Fruit fly (Drosophila melanogaster) whole organism, prepupa: ENCODE measurements around the gene CG14968.

ENCODE experiments used
- Blimp-1 ChIP-seq: fragments of 200-800 bp; sonication (Bioruptor generic); optimal IDR thresholded peaks from 3 replicates; lab custom pipeline; 2017; ENCODE audit warnings: missing biosample characterization, missing genetic modification characterization, mild to moderate bottlenecking, moderate library complexity, missing genetic modification reagents
- CG10631 ChIP-seq: fragments of 200-800 bp; sonication (Bioruptor generic); optimal IDR thresholded peaks from 2 replicates; lab custom pipeline; 2016; ENCODE audit warnings: missing biosample characterization, missing genetic modification characterization
- CG10669 ChIP-seq: fragments of 200-800 bp; sonication (Bioruptor generic); optimal IDR thresholded peaks from 3 replicates; lab custom pipeline; 2018; ENCODE audit warnings: missing biosample characterization, mild to moderate bottlenecking, missing genetic modification characterization, moderate library complexity
- CG11294 ChIP-seq: fragments of 200-800 bp; sonication (Bioruptor generic); IDR thresholded peaks from 2 replicates; pipeline ENCODE4 v1.3.6; 2022; ENCODE audit warnings: missing biosample characterization, missing genetic modification characterization
- CG11902 ChIP-seq: fragments of 200-800 bp; sonication (Bioruptor generic); optimal IDR thresholded peaks from 3 replicates; lab custom pipeline; 2016; ENCODE audit warnings: missing biosample characterization, missing genetic modification characterization
- CG15336 ChIP-seq: fragments of 200-800 bp; sonication (Bioruptor generic); IDR thresholded peaks from 2 replicates; pipeline ENCODE4 v1.3.6; 2022; ENCODE audit warnings: missing biosample characterization, missing genetic modification characterization
- CG1621 ChIP-seq: fragments of 200-800 bp; sonication (Bioruptor generic); optimal IDR thresholded peaks from 3 replicates; lab custom pipeline; 2018; ENCODE audit warnings: missing biosample characterization, mild to moderate bottlenecking, missing genetic modification characterization
- CG16779 ChIP-seq: fragments of 200-800 bp; sonication (Bioruptor generic); optimal IDR thresholded peaks from 3 replicates; lab custom pipeline; 2017; ENCODE audit warnings: missing biosample characterization, mild to moderate bottlenecking, missing genetic modification characterization
- CG3032 ChIP-seq: fragments of 200-800 bp; optimal IDR thresholded peaks from 2 replicates; lab custom pipeline; 2019; ENCODE audit warnings: missing biosample characterization, mild to moderate bottlenecking, missing genetic modification characterization, moderate library complexity
- CG31627 ChIP-seq: fragments of 200-800 bp; sonication (Bioruptor generic); optimal IDR thresholded peaks from 3 replicates; lab custom pipeline; 2016; ENCODE audit warnings: missing biosample characterization, missing genetic modification characterization
- CG32006 ChIP-seq: fragments of 200-800 bp; sonication (Bioruptor generic); optimal IDR thresholded peaks from 3 replicates; lab custom pipeline; 2017; ENCODE audit warnings: missing biosample characterization, mild to moderate bottlenecking, missing genetic modification characterization
- CG34406 ChIP-seq: fragments of 200-800 bp; sonication (Bioruptor generic); optimal IDR thresholded peaks from 3 replicates; lab custom pipeline; 2016; ENCODE audit warnings: missing biosample characterization, missing genetic modification characterization
- CG4318 ChIP-seq: fragments of 200-800 bp; sonication (Bioruptor generic); optimal IDR thresholded peaks from 3 replicates; lab custom pipeline; 2017; ENCODE audit warnings: missing biosample characterization, mild to moderate bottlenecking, missing genetic modification characterization
- CG6792 ChIP-seq: fragments of 200-800 bp; sonication (Bioruptor generic); optimal IDR thresholded peaks from 3 replicates; lab custom pipeline; 2016; ENCODE audit warnings: missing biosample characterization, missing genetic modification characterization
- CG7368 ChIP-seq: fragments of 200-800 bp; sonication (Bioruptor generic); optimal IDR thresholded peaks from 3 replicates; lab custom pipeline; 2016; ENCODE audit warnings: missing biosample characterization, missing genetic modification characterization
- CG8119 ChIP-seq: fragments of 200-800 bp; sonication (Bioruptor generic); IDR thresholded peaks from 3 replicates; pipeline ENCODE4 v1.3.6; 2022; ENCODE audit warnings: missing biosample characterization, missing genetic modification characterization
- CG8319 ChIP-seq: fragments of 200-800 bp; sonication (Bioruptor generic); optimal IDR thresholded peaks from 3 replicates; lab custom pipeline; 2016; ENCODE audit warnings: missing biosample characterization, missing genetic modification characterization
- CG9139 ChIP-seq: fragments of 200-800 bp; sonication (Bioruptor generic); optimal IDR thresholded peaks from 3 replicates; lab custom pipeline; 2017; ENCODE audit warnings: missing biosample characterization, mild to moderate bottlenecking, missing genetic modification characterization
- Eip78C ChIP-seq: fragments of 200-800 bp; sonication (Bioruptor generic); peaks from one replicate; lab custom pipeline; 2016; ENCODE audit warnings: missing biosample characterization, missing genetic modification characterization
- Ets96B ChIP-seq: fragments of 200-800 bp; optimal IDR thresholded peaks from 2 replicates; lab custom pipeline; 2019; ENCODE audit warnings: missing biosample characterization, mild to moderate bottlenecking, missing genetic modification characterization, moderate library complexity
- Gug ChIP-seq: fragments of 200-800 bp; sonication (Bioruptor generic); IDR thresholded peaks from 2 replicates; pipeline ENCODE4 v1.3.6; 2022; ENCODE audit warnings: missing biosample characterization, missing genetic modification characterization
- Hr38 ChIP-seq: sonication (Bioruptor generic); optimal IDR thresholded peaks from 2 replicates; lab custom pipeline; 2016; ENCODE audit warnings: missing biosample characterization, missing genetic modification characterization
- Hr39 ChIP-seq: fragments of 200-800 bp; sonication (Bioruptor generic); optimal IDR thresholded peaks from 2 replicates; lab custom pipeline; 2016; ENCODE audit warnings: missing biosample characterization, missing genetic modification characterization
- Lpt ChIP-seq: fragments of 200-800 bp; sonication (Bioruptor generic); optimal IDR thresholded peaks from 3 replicates; lab custom pipeline; 2016; ENCODE audit warnings: missing biosample characterization, missing genetic modification characterization
- Met ChIP-seq: fragments of 200-800 bp; sonication (Bioruptor generic); optimal IDR thresholded peaks from 3 replicates; lab custom pipeline; 2016; ENCODE audit warnings: missing biosample characterization, missing genetic modification characterization
- OdsH ChIP-seq: fragments of 200-800 bp; sonication (Bioruptor generic); optimal IDR thresholded peaks from 3 replicates; lab custom pipeline; 2016; ENCODE audit warnings: missing biosample characterization, missing genetic modification characterization
- Smox ChIP-seq: fragments of 200-800 bp; sonication (Bioruptor generic); optimal IDR thresholded peaks from 3 replicates; lab custom pipeline; 2016; ENCODE audit warnings: missing biosample characterization, missing genetic modification characterization
- Sox102F ChIP-seq: fragments of 200-800 bp; sonication (Bioruptor generic); optimal IDR thresholded peaks from 2 replicates; lab custom pipeline; 2016; ENCODE audit warnings: missing biosample characterization, mild to moderate bottlenecking, missing genetic modification characterization
- Sox14 ChIP-seq: fragments of 200-800 bp; sonication (Bioruptor generic); optimal IDR thresholded peaks from 3 replicates; lab custom pipeline; 2016; ENCODE audit warnings: missing biosample characterization, missing genetic modification characterization
- Sox15 ChIP-seq: fragments of 200-800 bp; sonication (Bioruptor generic); optimal IDR thresholded peaks from 3 replicates; lab custom pipeline; 2016; ENCODE audit warnings: missing biosample characterization, missing genetic modification characterization
- achi ChIP-seq: fragments of 200-800 bp; sonication (Bioruptor generic); optimal IDR thresholded peaks from 3 replicates; lab custom pipeline; 2016; ENCODE audit warnings: missing biosample characterization, missing genetic modification characterization
- acj6 ChIP-seq: fragments of 200-800 bp; sonication (Bioruptor generic); optimal IDR thresholded peaks from 3 replicates; lab custom pipeline; 2016; ENCODE audit warnings: missing biosample characterization, missing genetic modification characterization
- cyc ChIP-seq: fragments of 200-800 bp; sonication (Bioruptor generic); optimal IDR thresholded peaks from 3 replicates; lab custom pipeline; 2016; ENCODE audit warnings: missing biosample characterization, missing genetic modification characterization
- dac ChIP-seq: fragments of 200-800 bp; sonication (Bioruptor generic); optimal IDR thresholded peaks from 2 replicates; lab custom pipeline; 2017; ENCODE audit warnings: missing biosample characterization, mild to moderate bottlenecking, missing genetic modification characterization
- dsx ChIP-seq: fragments of 200-800 bp; optimal IDR thresholded peaks from 3 replicates; lab custom pipeline; 2019; ENCODE audit warnings: missing biosample characterization, mild to moderate bottlenecking, missing genetic modification characterization, moderate library complexity; ENCODE audit not compliant: poor library complexity, severe bottlenecking
- eg ChIP-seq: fragments of 200-800 bp; sonication (Bioruptor generic); IDR thresholded peaks from 3 replicates; pipeline ENCODE4 v1.3.6; 2022; ENCODE audit warnings: missing biosample characterization, missing genetic modification characterization
- esn ChIP-seq: fragments of 200-800 bp; sonication (Bioruptor generic); optimal IDR thresholded peaks from 2 replicates; lab custom pipeline; 2016; ENCODE audit warnings: missing biosample characterization, mild to moderate bottlenecking, missing genetic modification characterization, moderate library complexity
- fd59A ChIP-seq: fragments of 200-800 bp; sonication (Bioruptor generic); optimal IDR thresholded peaks from 2 replicates; lab custom pipeline; 2017; ENCODE audit warnings: missing biosample characterization, mild to moderate bottlenecking, missing genetic modification characterization, missing genetic modification reagents
- fd85E ChIP-seq: fragments of 200-800 bp; sonication (Bioruptor generic); optimal IDR thresholded peaks from 3 replicates; lab custom pipeline; 2016; ENCODE audit warnings: missing biosample characterization, missing genetic modification characterization
- fkh ChIP-seq: fragments of 200-800 bp; sonication (Bioruptor generic); optimal IDR thresholded peaks from 3 replicates; lab custom pipeline; 2017; ENCODE audit warnings: missing biosample characterization, mild to moderate bottlenecking, missing genetic modification characterization, moderate library complexity
- lz ChIP-seq: fragments of 200-800 bp; sonication (Bioruptor generic); optimal IDR thresholded peaks from 3 replicates; lab custom pipeline; 2016; ENCODE audit warnings: missing biosample characterization, missing genetic modification characterization
- net ChIP-seq: fragments of 200-800 bp; sonication (Bioruptor generic); optimal IDR thresholded peaks from 3 replicates; lab custom pipeline; 2016; ENCODE audit warnings: missing biosample characterization, missing genetic modification characterization
- pdm3 ChIP-seq: fragments of 200-800 bp; sonication (Bioruptor generic); optimal IDR thresholded peaks from 3 replicates; lab custom pipeline; 2016; ENCODE audit warnings: missing biosample characterization, missing genetic modification characterization
- salr ChIP-seq, 2 experiments: fragments of 200-800 bp; sonication (Bioruptor generic); optimal IDR thresholded peaks; 3 replicates each; lab custom pipeline; 2016 to 2018; ENCODE audit warnings: missing biosample characterization in 2 of 2, missing genetic modification characterization in 2 of 2, mild to moderate bottlenecking in 1 of 2
- spab ChIP-seq: fragments of 200-800 bp; sonication (Bioruptor generic); optimal IDR thresholded peaks from 2 replicates; lab custom pipeline; 2017; ENCODE audit warnings: missing biosample characterization, mild to moderate bottlenecking, missing genetic modification characterization, missing genetic modification reagents
- ss ChIP-seq, 2 experiments: fragments of 200-800 bp; sonication (Bioruptor generic); optimal IDR thresholded peaks; 2 replicates in 1 of 2; 3 replicates in 1 of 2; lab custom pipeline; 2017 to 2018; ENCODE audit warnings: mild to moderate bottlenecking in 2 of 2, missing biosample characterization in 2 of 2, missing genetic modification characterization in 2 of 2, moderate library complexity in 1 of 2
- topi ChIP-seq: fragments of 200-800 bp; sonication (Bioruptor generic); optimal IDR thresholded peaks from 3 replicates; lab custom pipeline; 2016; ENCODE audit warnings: missing biosample characterization, missing genetic modification characterization
- vri ChIP-seq: fragments of 200-800 bp; sonication (Bioruptor generic); optimal IDR thresholded peaks from 3 replicates; lab custom pipeline; 2016; ENCODE audit warnings: missing biosample characterization, mild to moderate bottlenecking, missing genetic modification characterization

The CG14968 gene

dm6 chr3L:3343260-3343659 is 40.3 kb upstream of the CG14968 start (continued):
- no peak for TF ChIP-seq dac (GFP tag; lab: Kevin White, UChicago)
- TF ChIP-seq CG8119: no peak; the same call in 2 of the 3 replicates
- peak; percentile 39 for TF ChIP-seq CG7368 (GFP tag; lab: Kevin White, UChicago)
- TF ChIP-seq ss (GFP tag; optimal IDR thresholded peaks at IDR 0.05; lab: Kevin White, UChicago): peak; percentile 8 to 13
- peak; percentile 66 for TF ChIP-seq Sox14
- TF ChIP-seq vri (GFP tag; lab: Kevin White, UChicago): peak; percentile 55
- TF ChIP-seq dsx (GFP tag; lab: Kevin White, UChicago): peak; percentile 17
- TF ChIP-seq, all 60 proteins: peak for 45

dm6 chr3L:3342307-3342940 is 39.5 kb upstream of the CG14968 start:
- TF ChIP-seq Ets96B (tag; lab: Kevin White, UChicago) (peak; percentile 70), CG11294 (GFP tag; lab: Robert Waterston, UW) (no peak), pdm3 (GFP tag; lab: Kevin White, UChicago) (peak; percentile 73), ss (GFP tag; optimal IDR thresholded peaks at IDR 0.05; lab: Kevin White, UChicago) (peak; percentile 34 to 57), fd85E (GFP tag; lab: Kevin White, UChicago) (peak; percentile 24), CG8319 (GFP tag; lab: Kevin White, UChicago) (peak; percentile 15), Eip78C (GFP tag; lab: Kevin White, UChicago) (peak; percentile 91), CG3032 (tag; lab: Kevin White, UChicago) (peak; percentile 58), CG7368 (GFP tag; lab: Kevin White, UChicago) (peak; percentile 36), OdsH (peak; percentile 57), CG10669 (GFP tag; lab: Kevin White, UChicago) (peak; percentile 62), lz (GFP tag; lab: Kevin White, UChicago) (peak; percentile 78), cyc (peak; percentile 67), CG9139 (no peak), salr (GFP tag; optimal IDR thresholded peaks at IDR 0.05; lab: Kevin White, UChicago) (peak; percentile 30 to 40), CG31627 (GFP tag; lab: Kevin White, UChicago) (peak; percentile 85), Lpt (GFP tag; lab: Kevin White, UChicago) (no peak), achi (peak; percentile 50), spab (peak; percentile 57), Sox102F (GFP tag; lab: Kevin White, UChicago) (peak; percentile 86), CG6792 (GFP tag; lab: Kevin White, UChicago) (peak; percentile 77), Hr38 (GFP tag; lab: Kevin White, UChicago) (no peak), net (GFP tag; lab: Kevin White, UChicago) (peak; percentile 69), Met (GFP tag; lab: Kevin White, UChicago) (peak; percentile 86), CG16779 (tag; lab: Kevin White, UChicago) (peak; percentile 15), vri (GFP tag; lab: Kevin White, UChicago) (peak; percentile 79), CG11902 (GFP tag; lab: Kevin White, UChicago) (peak; percentile 35), CG4318 (GFP tag; lab: Kevin White, UChicago) (no peak), dac (GFP tag; lab: Kevin White, UChicago) (no peak), Sox14 (peak; percentile 77), Sox15 (GFP tag; lab: Kevin White, UChicago) (peak; percentile 53), esn (peak; percentile 82), Hr39 (GFP tag; lab: Kevin White, UChicago) (peak; percentile 82), Blimp-1 (GFP tag; lab: Kevin White, UChicago) (peak; percentile 23), fkh (no peak), CG8119 (peak; percentile 44; the same call in 2 of the 3 replicates), eg (GFP tag; lab: Robert Waterston, UW) (no peak), CG10631 (peak; percentile 71), CG1621 (tag; lab: Kevin White, UChicago) (peak; percentile 71), CG15336 (GFP tag; lab: Robert Waterston, UW) (peak; percentile 57), CG32006 (GFP tag; lab: Kevin White, UChicago) (peak; percentile 23), CG34406 (peak; percentile 61), Gug (GFP tag; lab: Robert Waterston, UW) (peak; percentile 28; the same call in 1 of the 2 replicates), topi (peak; percentile 75), acj6 (GFP tag; lab: Kevin White, UChicago) (peak; percentile 73), fd59A (GFP tag; lab: Kevin White, UChicago) (peak; percentile 46), Smox (GFP tag; lab: Kevin White, UChicago) (peak; percentile 79)
